Fruit fly (Drosophila melanogaster): Measurements from ENCODE around the gene CG32270.

CG32270 gene

dm6 chr3L:3194059-3194458 lies 14.7 kb downstream of the CG32270 start (continued):
- peak; percentile 84 for TF ChIP-seq wor (GFP tag; IDR thresholded peaks at IDR 0.05)
- no peak for TF ChIP-seq mld (GFP tag; IDR thresholded peaks at IDR 0.05; ENCODE audit: partially characterized antibody)
- TF ChIP-seq ftz-f1 (GFP tag; optimal IDR thresholded peaks at IDR 0.05), result no peak
- peak; percentile 95 for TF ChIP-seq row (GFP tag; IDR thresholded peaks at IDR 0.05)
- TF ChIP-seq pnt (GFP tag; optimal IDR thresholded peaks at IDR 0.05), result peak; percentile 42
- TF ChIP-seq sug (tag; optimal IDR thresholded peaks at IDR 0.05), result peak; percentile 75
- TF ChIP-seq dimm (GFP tag; IDR thresholded peaks at IDR 0.05), result peak; percentile 87
- TF ChIP-seq ken (GFP tag; IDR thresholded peaks at IDR 0.05), result peak; percentile 89
- peak; percentile 92 for TF ChIP-seq tap (tag; optimal IDR thresholded peaks at IDR 0.05)
- peak; percentile 95 for TF ChIP-seq BtbVII (GFP tag; optimal IDR thresholded peaks at IDR 0.05)
- peak; percentile 54; the same call in 1 of the 3 replicates for TF ChIP-seq sr (GFP tag; IDR thresholded peaks at IDR 0.05)
- peak; percentile 91 for TF ChIP-seq fd3F (GFP tag; optimal IDR thresholded peaks at IDR 0.05)
- no peak for TF ChIP-seq HmgD (GFP tag; optimal IDR thresholded peaks at IDR 0.05)
- TF ChIP-seq CG9876 (GFP tag; optimal IDR thresholded peaks at IDR 0.05), result no peak
- TF ChIP-seq sens (GFP tag), result peak; percentile 96
- peak; percentile 88 for TF ChIP-seq CG6854 (GFP tag; optimal IDR thresholded peaks at IDR 0.05)
- TF ChIP-seq psq (GFP tag; optimal IDR thresholded peaks at IDR 0.05), result peak; percentile 75
- TF ChIP-seq CG11695 (GFP tag; IDR thresholded peaks at IDR 0.05), result peak; percentile 97
- peak; percentile 89 for TF ChIP-seq Spps (tag; optimal IDR thresholded peaks at IDR 0.05)
- TF ChIP-seq odd (GFP tag; optimal IDR thresholded peaks at IDR 0.05), result peak; percentile 86
- TF ChIP-seq vfl (GFP tag; optimal IDR thresholded peaks at IDR 0.05), result peak; percentile 41
- peak; percentile 93 for TF ChIP-seq dmrt11E (tag; optimal IDR thresholded peaks at IDR 0.05)
- peak; percentile 98 for TF ChIP-seq vvl (GFP tag; IDR thresholded peaks at IDR 0.05)
- peak; percentile 81 for TF ChIP-seq CG9932 (GFP tag; IDR thresholded peaks at IDR 0.05)
- TF ChIP-seq CG14965 (GFP tag; optimal IDR thresholded peaks at IDR 0.05; ENCODE audit: borderline replicate concordance), result no peak
- peak; percentile 89 for TF ChIP-seq MTF-1 (GFP tag; optimal IDR thresholded peaks at IDR 0.05; ENCODE audit: borderline replicate concordance)
- peak; percentile 92 for TF ChIP-seq CG7556 (GFP tag; optimal IDR thresholded peaks at IDR 0.05)
- peak; percentile 66 for TF ChIP-seq CG16863 (GFP tag; optimal IDR thresholded peaks at IDR 0.05)
- TF ChIP-seq Optix (GFP tag; IDR thresholded peaks at IDR 0.05), result peak; percentile 85; the same call in 2 of the 3 replicates
- TF ChIP-seq CG4617 (GFP tag; optimal IDR thresholded peaks at IDR 0.05; ENCODE audit: borderline replicate concordance), result peak; percentile 61
- TF ChIP-seq Fer1 (GFP tag; optimal IDR thresholded peaks at IDR 0.05), result peak; percentile 94
- TF ChIP-seq Ptx1 (GFP tag; IDR thresholded peaks at IDR 0.05), result peak; percentile 95
- TF ChIP-seq CG12155 (GFP tag; optimal IDR thresholded peaks at IDR 0.05), result peak; percentile 84
- no peak for TF ChIP-seq sna (GFP tag; IDR thresholded peaks at IDR 0.05; ENCODE audit: partially characterized antibody)
- TF ChIP-seq CG9215 (GFP tag; IDR thresholded peaks at IDR 0.05), result peak; percentile 78
- TF ChIP-seq CG8290 (GFP tag; optimal IDR thresholded peaks at IDR 0.05), result peak; percentile 75
- peak in 1 of 2 experiments; percentile 82 for TF ChIP-seq CG8290 (tag; optimal IDR thresholded peaks at IDR 0.05)
- TF ChIP-seq Side (GFP tag; optimal IDR thresholded peaks at IDR 0.05), result peak; percentile 41
- peak; percentile 24 for TF ChIP-seq en (GFP tag; optimal IDR thresholded peaks at IDR 0.05)
- TF ChIP-seq CG18619 (GFP tag; optimal IDR thresholded peaks at IDR 0.05), result peak; percentile 90
- peak; percentile 74 for TF ChIP-seq YL-1 (GFP tag; optimal IDR thresholded peaks at IDR 0.05)
- no peak for TF ChIP-seq CG6791 (GFP tag; IDR thresholded peaks at IDR 0.05; ENCODE audit: partially characterized antibody)
- no peak for TF ChIP-seq yki (optimal IDR thresholded peaks at IDR 0.05)
- peak; percentile 86 for TF ChIP-seq CG6683 (GFP tag; optimal IDR thresholded peaks at IDR 0.05)
- no peak for TF ChIP-seq p53 (GFP tag; optimal IDR thresholded peaks at IDR 0.05)
- TF ChIP-seq Hsf (GFP tag; optimal IDR thresholded peaks at IDR 0.05), result peak; percentile 76
- TF ChIP-seq PHDP (tag; optimal IDR thresholded peaks at IDR 0.05), result peak; percentile 95
- peak; percentile 90 for TF ChIP-seq jigr1 (GFP tag; IDR thresholded peaks at IDR 0.05)
- peak; percentile 56 for TF ChIP-seq CG7745 (tag; optimal IDR thresholded peaks at IDR 0.05)
- peak; percentile 89 for TF ChIP-seq CG15601 (tag; optimal IDR thresholded peaks at IDR 0.05)
- peak; percentile 91 for TF ChIP-seq H15 (GFP tag; IDR thresholded peaks at IDR 0.05)
- TF ChIP-seq mam (GFP tag; optimal IDR thresholded peaks at IDR 0.05), result peak; percentile 57
